Worm (Caenorhabditis elegans): Measurements from ENCODE around the gene ZK228.1.

- TF ChIP-seq sptf-2 (GFP tag; optimal IDR thresholded peaks at IDR 0.05) (no peak), lag-1 (GFP tag; IDR thresholded peaks at IDR 0.05) (no peak), hrde-1 (tag; optimal IDR thresholded peaks at IDR 0.05; ENCODE audit: borderline replicate concordance) (no peak), unc-130 (GFP tag; optimal IDR thresholded peaks at IDR 0.05) (no peak), dox-1 (GFP tag; IDR thresholded peaks at IDR 0.05) (no peak), snpc-4 (GFP tag; optimal IDR thresholded peaks at IDR 0.05) (no peak), snpc-4 (tag; optimal IDR thresholded peaks at IDR 0.05) (no peak), aptf-3 (GFP tag; IDR thresholded peaks at IDR 0.05) (no peak), lin-40 (tag; optimal IDR thresholded peaks at IDR 0.05) (no peak), cebp-2 (GFP tag; IDR thresholded peaks at IDR 0.05) (no peak), snpc-3.4 (tag; optimal IDR thresholded peaks at IDR 0.05) (no peak)
Measured at ce11 chrV:18444118-18444517, at the start of gene ZK228.1.
